Worm (Caenorhabditis elegans): ENCODE measurements around the gene F33C8.4.

ce11 chrX:14692905-14693304 lies 39.2 kb upstream of the F33C8.4 start, which contains the start of gene sox-3:
- TF ChIP-seq flt-1 (GFP tag; IDR thresholded peaks at IDR 0.05): no peak
- TF ChIP-seq T22C8.4 (GFP tag; IDR thresholded peaks at IDR 0.05): no peak
